Worm (Caenorhabditis elegans) whole organism, mixed stage, embryonic: ENCODE measurements around the gene lbp-4.

Experiments used
- M03D4.4 ChIP-seq: sonication (generic microtip); optimal IDR thresholded peaks from 2 replicates; lab custom pipeline; 2017; ENCODE audit warnings: mild to moderate bottlenecking, missing genetic modification characterization, missing compliant biosample characterization
- bed-3 ChIP-seq: fragments of 200-800 bp; sonication (Bioruptor generic); optimal IDR thresholded peaks from 3 replicates; lab custom pipeline; 2018; ENCODE audit warnings: mild to moderate bottlenecking, missing genetic modification characterization, moderate library complexity, missing compliant biosample characterization
- blmp-1 ChIP-seq: fragments of 150-350 bp; optimal IDR thresholded peaks from 2 replicates; lab custom pipeline; 2014; ENCODE audit warnings: missing biosample characterization, missing genetic modification characterization
- ceh-39 ChIP-seq: fragments of 150-350 bp; optimal IDR thresholded peaks from 2 replicates; lab custom pipeline; 2014; ENCODE audit warnings: missing biosample characterization, missing genetic modification characterization
- ceh-83 ChIP-seq: fragments of 200-800 bp; sonication (Bioruptor generic); optimal IDR thresholded peaks from 2 replicates; lab custom pipeline; 2018; ENCODE audit warnings: mild to moderate bottlenecking, missing genetic modification characterization, missing compliant biosample characterization
- ces-1 ChIP-seq: fragments of 150-350 bp; optimal IDR thresholded peaks from 2 replicates; lab custom pipeline; 2014; ENCODE audit warnings: missing biosample characterization, missing genetic modification reagents, missing genetic modification characterization
- cnd-1 ChIP-seq: fragments of 200-800 bp; sonication (Bioruptor generic); optimal IDR thresholded peaks from 2 replicates; lab custom pipeline; 2018; ENCODE audit warnings: mild to moderate bottlenecking, missing genetic modification characterization, missing compliant biosample characterization
- drap-1 ChIP-seq: fragments of 200-800 bp; sonication (Bioruptor generic); optimal IDR thresholded peaks from 3 replicates; lab custom pipeline; 2018; ENCODE audit warnings: mild to moderate bottlenecking, missing genetic modification characterization, missing compliant biosample characterization
- elt-1 ChIP-seq: sonication (generic microtip); optimal IDR thresholded peaks from 2 replicates; lab custom pipeline; 2017; ENCODE audit warnings: missing genetic modification characterization, mild to moderate bottlenecking, missing compliant biosample characterization, antibody characterized with exemption, moderate library complexity, borderline replicate concordance; ENCODE audit not compliant: insufficient read depth
- flh-1 ChIP-seq: fragments of 200-800 bp; sonication (Bioruptor generic); optimal IDR thresholded peaks from 2 replicates; lab custom pipeline; 2018; ENCODE audit warnings: mild to moderate bottlenecking, missing genetic modification characterization, moderate library complexity, missing compliant biosample characterization
- ham-2 ChIP-seq: fragments of 200-800 bp; sonication (Bioruptor generic); optimal IDR thresholded peaks from 2 replicates; lab custom pipeline; 2018; ENCODE audit warnings: mild to moderate bottlenecking, missing genetic modification characterization, missing compliant biosample characterization
- hlh-1 ChIP-seq: fragments of 150-350 bp; optimal IDR thresholded peaks from 2 replicates; lab custom pipeline; 2014; ENCODE audit warnings: missing biosample characterization, missing genetic modification reagents, missing genetic modification characterization
- lin-13 ChIP-seq: fragments of 150-350 bp; optimal IDR thresholded peaks from 2 replicates; lab custom pipeline; 2014; ENCODE audit warnings: missing biosample characterization, missing genetic modification characterization
- lsy-2 ChIP-seq: fragments of 150-350 bp; optimal IDR thresholded peaks from 2 replicates; lab custom pipeline; 2014; ENCODE audit warnings: missing biosample characterization, missing genetic modification characterization
- mab-5 ChIP-seq: fragments of 150-350 bp; optimal IDR thresholded peaks from 2 replicates; lab custom pipeline; 2014; ENCODE audit warnings: missing biosample characterization, missing genetic modification characterization
- mls-2 ChIP-seq: sonication (generic microtip); optimal IDR thresholded peaks from 2 replicates; lab custom pipeline; 2016; ENCODE audit warnings: mild to moderate bottlenecking, missing genetic modification characterization, moderate library complexity, missing compliant biosample characterization
- nhr-12 ChIP-seq: fragments of 150-350 bp; optimal IDR thresholded peaks from 2 replicates; lab custom pipeline; 2014; ENCODE audit warnings: missing biosample characterization, missing genetic modification characterization
- nhr-2 ChIP-seq: fragments of 150-350 bp; optimal IDR thresholded peaks from 2 replicates; lab custom pipeline; 2014; ENCODE audit warnings: missing biosample characterization, missing genetic modification characterization
- nhr-237 ChIP-seq: fragments of 150-350 bp; optimal IDR thresholded peaks from 2 replicates; lab custom pipeline; 2014; ENCODE audit warnings: missing biosample characterization, missing genetic modification characterization
- nhr-76 ChIP-seq: sonication (generic microtip); optimal IDR thresholded peaks from 2 replicates; lab custom pipeline; 2017; ENCODE audit warnings: missing biosample characterization, missing genetic modification characterization
- pha-4 ChIP-seq: fragments of 150-350 bp; optimal IDR thresholded peaks from 2 replicates; lab custom pipeline; 2018; ENCODE audit warnings: missing biosample characterization, missing genetic modification reagents, missing genetic modification characterization
- sem-2 ChIP-seq: fragments of 200-800 bp; sonication (Bioruptor generic); optimal IDR thresholded peaks from 2 replicates; lab custom pipeline; 2018; ENCODE audit warnings: mild to moderate bottlenecking, missing genetic modification characterization, missing compliant biosample characterization
- snpc-4 ChIP-seq: fragments of 150-350 bp; optimal IDR thresholded peaks from 2 replicates; lab custom pipeline; 2014; ENCODE audit warnings: missing biosample characterization, missing genetic modification characterization
- sptf-1 ChIP-seq: sonication (generic microtip); optimal IDR thresholded peaks from 2 replicates; lab custom pipeline; 2017; ENCODE audit warnings: mild to moderate bottlenecking, missing genetic modification characterization, moderate library complexity, missing compliant biosample characterization
- tbx-8 ChIP-seq: fragments of 200-800 bp; sonication (Bioruptor generic); optimal IDR thresholded peaks from 2 replicates; lab custom pipeline; 2018; ENCODE audit warnings: mild to moderate bottlenecking, missing genetic modification characterization, moderate library complexity, missing compliant biosample characterization
- unc-120 ChIP-seq: sonication (generic microtip); optimal IDR thresholded peaks from 2 replicates; lab custom pipeline; 2017; ENCODE audit warnings: missing genetic modification characterization, missing compliant biosample characterization; ENCODE audit not compliant: poor library complexity, severe bottlenecking
- unc-39 ChIP-seq: fragments of 150-350 bp; optimal IDR thresholded peaks from 2 replicates; lab custom pipeline; 2014; ENCODE audit warnings: missing biosample characterization, missing genetic modification characterization
- unc-62 ChIP-seq: fragments of 150-350 bp; optimal IDR thresholded peaks from 2 replicates; lab custom pipeline; 2014; ENCODE audit warnings: missing biosample characterization, missing genetic modification reagents, missing genetic modification characterization
- zip-8 ChIP-seq: fragments of 150-350 bp; optimal IDR thresholded peaks from 2 replicates; lab custom pipeline; 2014; ENCODE audit warnings: missing biosample characterization, missing genetic modification characterization
- ztf-11 ChIP-seq: fragments of 150-350 bp; optimal IDR thresholded peaks from 2 replicates; lab custom pipeline; 2014; ENCODE audit warnings: missing biosample characterization, missing genetic modification characterization

The lbp-4 gene

ce11 chrV:7824138-7824537 lies 3.8 kb downstream of the lbp-4 start:
- peak; percentile 47 for TF ChIP-seq hlh-1 (tag; lab: Kevin White, UChicago)
- TF ChIP-seq drap-1: no peak
- TF ChIP-seq ztf-11: no peak
- TF ChIP-seq mab-5 (tag; lab: Kevin White, UChicago): no peak
- peak; percentile 29 for TF ChIP-seq unc-62
- no peak for TF ChIP-seq lin-13 (tag; lab: Kevin White, UChicago)
- TF ChIP-seq nhr-237 (tag; lab: Kevin White, UChicago): no peak
- TF ChIP-seq ces-1: no peak
- TF ChIP-seq blmp-1: no peak

ce11 chrV:7825836-7826235 lies 5.5 kb downstream of the lbp-4 start:
- TF ChIP-seq ceh-39 (tag; lab: Kevin White, UChicago) (no peak), lsy-2 (tag; lab: Kevin White, UChicago) (no peak), unc-62 (peak; percentile 73), cnd-1 (no peak), mab-5 (tag; lab: Kevin White, UChicago) (no peak), ztf-11 (no peak), M03D4.4 (no peak), ces-1 (no peak), mls-2 (tag; lab: Kevin White, UChicago) (no peak)

ce11 chrV:7826362-7826761 lies 6.0 kb downstream of the lbp-4 start:
- TF ChIP-seq unc-62 (peak; percentile 37), hlh-1 (tag; lab: Kevin White, UChicago) (peak; percentile 68), unc-39 (no peak)
- TF ChIP-seq, all 35 proteins: peak for 2

ce11 chrV:7826917-7827316 lies 6.5 kb downstream of the lbp-4 start, which contains the start of gene mig-6:
Gene mig-6 (plus strand): TSS chrV:7827217.
- no peak for TF ChIP-seq M03D4.4
- TF ChIP-seq ceh-39 (tag; lab: Kevin White, UChicago): no peak
- no peak for TF ChIP-seq drap-1
- TF ChIP-seq flh-1: no peak
- no peak for TF ChIP-seq sem-2 (GFP tag; lab: Kevin White, UChicago)
- TF ChIP-seq ztf-11: no peak
- no peak for TF ChIP-seq nhr-237 (tag; lab: Kevin White, UChicago)
- TF ChIP-seq lin-13 (tag; lab: Kevin White, UChicago): no peak
- TF ChIP-seq ces-1: no peak
- TF ChIP-seq nhr-76 (tag; lab: Kevin White, UChicago): no peak
- TF ChIP-seq sptf-1 (tag; lab: Kevin White, UChicago): no peak
- no peak for TF ChIP-seq unc-62
- TF ChIP-seq unc-120 (tag; lab: Kevin White, UChicago): no peak
- no peak for TF ChIP-seq tbx-8 (GFP tag; lab: Kevin White, UChicago)
- TF ChIP-seq ceh-83 (GFP tag; lab: Kevin White, UChicago): no peak
- no peak for TF ChIP-seq nhr-2 (tag; lab: Kevin White, UChicago)
- no peak for TF ChIP-seq mls-2 (tag; lab: Kevin White, UChicago)
- TF ChIP-seq ham-2 (GFP tag; lab: Kevin White, UChicago): no peak

ce11 chrV:7830952-7831351 lies 10.6 kb downstream of the lbp-4 start:
- TF ChIP-seq bed-3 (GFP tag; lab: Kevin White, UChicago) (no peak), ham-2 (GFP tag; lab: Kevin White, UChicago) (no peak), lin-13 (tag; lab: Kevin White, UChicago) (no peak), hlh-1 (tag; lab: Kevin White, UChicago) (no peak), ceh-83 (GFP tag; lab: Kevin White, UChicago) (no peak), snpc-4 (tag; lab: Kevin White, UChicago) (no peak), mab-5 (tag; lab: Kevin White, UChicago) (no peak), nhr-12 (no peak), ceh-39 (tag; lab: Kevin White, UChicago) (no peak), pha-4 (tag; lab: Kevin White, UChicago) (no peak), sptf-1 (tag; lab: Kevin White, UChicago) (no peak), elt-1 (tag; lab: Kevin White, UChicago) (no peak), ztf-11 (no peak), lsy-2 (tag; lab: Kevin White, UChicago) (no peak), flh-1 (no peak)

ce11 chrV:7836911-7837310 lies 16.5 kb downstream of the lbp-4 start, which contains the start of gene txt-5:
Gene txt-5 (minus strand): TSS chrV:7837134.
- TF ChIP-seq nhr-2 (tag; lab: Kevin White, UChicago): no peak
- peak; percentile 64 for TF ChIP-seq zip-8 (tag; lab: Kevin White, UChicago)
